Fruit fly (Drosophila melanogaster) whole organism, embryonic: ENCODE measurements around the gene ver.

Experiments
- CG13624 ChIP-seq: fragments of 200-800 bp; sonication (Bioruptor generic); optimal IDR thresholded peaks from 2 replicates; lab custom pipeline; 2016; ENCODE audit warnings: missing biosample characterization, missing genetic modification characterization
- CG15073 ChIP-seq: fragments of 200-800 bp; sonication (Bioruptor generic); optimal IDR thresholded peaks from 2 replicates; lab custom pipeline; 2016; ENCODE audit warnings: missing biosample characterization, missing genetic modification characterization
- CG17802 ChIP-seq: fragments of 200-800 bp; sonication (Bioruptor generic); optimal IDR thresholded peaks from 2 replicates; lab custom pipeline; 2018; ENCODE audit warnings: missing biosample characterization, mild to moderate bottlenecking, missing genetic modification characterization, moderate library complexity
- CG31441 ChIP-seq: fragments of 200-800 bp; sonication (Bioruptor generic); IDR thresholded peaks from 2 replicates; pipeline ENCODE4 v1.3.6; 2022; ENCODE audit warnings: missing biosample characterization, missing genetic modification characterization
- CG3838 ChIP-seq: fragments of 200-800 bp; sonication (Bioruptor generic); optimal IDR thresholded peaks from 3 replicates; lab custom pipeline; 2016; ENCODE audit warnings: missing biosample characterization, missing genetic modification characterization
- CG5180 ChIP-seq: fragments of 200-800 bp; sonication (Bioruptor generic); optimal IDR thresholded peaks from 3 replicates; lab custom pipeline; 2017; ENCODE audit warnings: missing biosample characterization, missing genetic modification characterization, mild to moderate bottlenecking, moderate library complexity, missing genetic modification reagents
- Ets65A ChIP-seq: fragments of 200-800 bp; sonication (Bioruptor generic); peaks from one replicate; lab custom pipeline; 2016; ENCODE audit warnings: missing biosample characterization, missing genetic modification characterization
- Lpt ChIP-seq: fragments of >200 bp; optimal IDR thresholded peaks from 2 replicates; lab custom pipeline; 2018; ENCODE audit warnings: missing biosample characterization, missing genetic modification characterization
- Mad ChIP-seq: fragments of 200-800 bp; sonication (Bioruptor generic); optimal IDR thresholded peaks from 2 replicates; lab custom pipeline; 2016; ENCODE audit warnings: missing biosample characterization, missing genetic modification characterization
- Myb ChIP-seq: fragments of 200-800 bp; sonication (Bioruptor generic); optimal IDR thresholded peaks from 2 replicates; lab custom pipeline; 2016; ENCODE audit warnings: missing biosample characterization, missing genetic modification characterization
- br ChIP-seq: fragments of >200 bp; optimal IDR thresholded peaks from 2 replicates; lab custom pipeline; 2017
- zf30C ChIP-seq: fragments of 200-800 bp; sonication (Bioruptor generic); optimal IDR thresholded peaks from 3 replicates; lab custom pipeline; 2018; ENCODE audit warnings: missing biosample characterization, mild to moderate bottlenecking, missing genetic modification characterization

dm6 chr3L:12514762-12515215 lies 9.0 kb upstream of the ver start, which contains the start of the genes sti and tral:
- TF ChIP-seq CG15073 (GFP tag; lab: Kevin White, UChicago), result no peak
- peak; percentile 100 for TF ChIP-seq Ets65A (GFP tag; lab: Kevin White, UChicago)
- no peak for TF ChIP-seq CG5180 (GFP tag; lab: Kevin White, UChicago)
- TF ChIP-seq Mad (GFP tag; lab: Kevin White, UChicago), result peak; percentile 93
- TF ChIP-seq zf30C (GFP tag; lab: Kevin White, UChicago), result peak; percentile 18
- peak; percentile 44 for TF ChIP-seq CG3838 (GFP tag; lab: Kevin White, UChicago)
- TF ChIP-seq CG13624, result peak; percentile 96
- TF ChIP-seq CG17802 (tag; lab: Kevin White, UChicago), result peak; percentile 50
- TF ChIP-seq br (lab: Kevin White, UChicago), result no peak
- peak; percentile 93 for TF ChIP-seq Myb (GFP tag; lab: Kevin White, UChicago)
- no peak for TF ChIP-seq Lpt (GFP tag; lab: Kevin White, UChicago)
- peak; percentile 83; the same call in 1 of the 2 replicates for TF ChIP-seq CG31441 (GFP tag; lab: Robert Waterston, UW)
